Fruit fly (Drosophila melanogaster): ENCODE data around the gene wit.

Gene wit

dm6 chr3L:4072717-4073116, 1.2 kb upstream of the wit start:
- TF ChIP-seq gl (tag; optimal IDR thresholded peaks at IDR 0.05) (no peak), Pif1B (GFP tag; optimal IDR thresholded peaks at IDR 0.05) (no peak), Pif1A (GFP tag; optimal IDR thresholded peaks at IDR 0.05) (no peak), fd96Ca (GFP tag; IDR thresholded peaks at IDR 0.05) (no peak), Snoo (tag; optimal IDR thresholded peaks at IDR 0.05) (no peak), D1 (tag; optimal IDR thresholded peaks at IDR 0.05) (no peak), Ets98B (GFP tag; IDR thresholded peaks at IDR 0.05) (no peak), CG32121 (GFP tag; IDR thresholded peaks at IDR 0.05) (no peak), CG12605 (GFP tag; IDR thresholded peaks at IDR 0.05) (no peak), EcR (GFP tag; optimal IDR thresholded peaks at IDR 0.05) (no peak), rn (GFP tag; IDR thresholded peaks at IDR 0.05) (no peak), CG17806 (tag; optimal IDR thresholded peaks at IDR 0.05) (no peak), CG34367 (tag; optimal IDR thresholded peaks at IDR 0.05) (no peak), CG8159 (tag; optimal IDR thresholded peaks at IDR 0.05) (no peak), CG4496 (GFP tag; IDR thresholded peaks at IDR 0.05) (no peak), CG10348 (GFP tag; IDR thresholded peaks at IDR 0.05) (no peak), CG14655 (GFP tag; optimal IDR thresholded peaks at IDR 0.05) (no peak), CG13204 (GFP tag; optimal IDR thresholded peaks at IDR 0.05) (no peak), CG8301 (tag; optimal IDR thresholded peaks at IDR 0.05) (no peak)

- TF ChIP-seq CG13204 (GFP tag; optimal IDR thresholded peaks at IDR 0.05) (no peak), CG10348 (GFP tag; IDR thresholded peaks at IDR 0.05) (peak; percentile 77), CG9948 (tag; optimal IDR thresholded peaks at IDR 0.05) (peak; percentile 91), D1 (tag; optimal IDR thresholded peaks at IDR 0.05) (peak; percentile 34), CG15710 (tag; optimal IDR thresholded peaks at IDR 0.05) (peak; percentile 84), CG8159 (tag; optimal IDR thresholded peaks at IDR 0.05) (peak; percentile 91), Pif1A (GFP tag; optimal IDR thresholded peaks at IDR 0.05) (peak; percentile 70), Ets98B (GFP tag; IDR thresholded peaks at IDR 0.05) (peak; percentile 94), rn (GFP tag; IDR thresholded peaks at IDR 0.05) (peak; percentile 92), CG8301 (tag; optimal IDR thresholded peaks at IDR 0.05) (peak; percentile 89), Snoo (tag; optimal IDR thresholded peaks at IDR 0.05) (no peak), CG34367 (tag; optimal IDR thresholded peaks at IDR 0.05) (peak; percentile 94), CG17806 (tag; optimal IDR thresholded peaks at IDR 0.05) (peak; percentile 97), gl (tag; optimal IDR thresholded peaks at IDR 0.05) (peak; percentile 91), CG32121 (GFP tag; IDR thresholded peaks at IDR 0.05) (peak; percentile 85), CG4496 (GFP tag; IDR thresholded peaks at IDR 0.05) (peak; percentile 97), EcR (GFP tag; optimal IDR thresholded peaks at IDR 0.05) (no peak), Pif1B (GFP tag; optimal IDR thresholded peaks at IDR 0.05) (peak; percentile 77), CG14655 (GFP tag; optimal IDR thresholded peaks at IDR 0.05) (peak; percentile 83), CG12605 (GFP tag; IDR thresholded peaks at IDR 0.05) (peak; percentile 92), fd96Ca (GFP tag; IDR thresholded peaks at IDR 0.05) (peak; percentile 92)
These were observed 529 bp downstream of the wit start for dm6 chr3L:4070996-4071379.

dm6 chr3L:4070221-4070995, 1.1 kb downstream of the wit start:
- TF ChIP-seq CG17806 (tag; optimal IDR thresholded peaks at IDR 0.05) = peak; percentile 98
- peak; percentile 98 for TF ChIP-seq CG9948 (tag; optimal IDR thresholded peaks at IDR 0.05)
- peak; percentile 70 for TF ChIP-seq D1 (tag; optimal IDR thresholded peaks at IDR 0.05)
- TF ChIP-seq CG34367 (tag; optimal IDR thresholded peaks at IDR 0.05) = peak; percentile 97
- TF ChIP-seq gl (tag; optimal IDR thresholded peaks at IDR 0.05) = peak; percentile 94
- peak; percentile 99 for TF ChIP-seq CG32121 (GFP tag; IDR thresholded peaks at IDR 0.05)
- TF ChIP-seq CG8159 (tag; optimal IDR thresholded peaks at IDR 0.05) = peak; percentile 96
- peak; percentile 99 for TF ChIP-seq fd96Ca (GFP tag; IDR thresholded peaks at IDR 0.05)
- peak; percentile 54 for TF ChIP-seq EcR (GFP tag; optimal IDR thresholded peaks at IDR 0.05)
- peak; percentile 97 for TF ChIP-seq Pif1A (GFP tag; optimal IDR thresholded peaks at IDR 0.05)
- peak; percentile 98 for TF ChIP-seq CG14655 (GFP tag; optimal IDR thresholded peaks at IDR 0.05)
- TF ChIP-seq CG12605 (GFP tag; IDR thresholded peaks at IDR 0.05) = peak; percentile 98
- peak; percentile 95 for TF ChIP-seq CG10348 (GFP tag; IDR thresholded peaks at IDR 0.05)
- TF ChIP-seq CG15710 (tag; optimal IDR thresholded peaks at IDR 0.05) = peak; percentile 98
- TF ChIP-seq Pif1B (GFP tag; optimal IDR thresholded peaks at IDR 0.05) = peak; percentile 95
- TF ChIP-seq CG4496 (GFP tag; IDR thresholded peaks at IDR 0.05) = peak; percentile 99
- peak; percentile 91 for TF ChIP-seq Snoo (tag; optimal IDR thresholded peaks at IDR 0.05)
- TF ChIP-seq CG8301 (tag; optimal IDR thresholded peaks at IDR 0.05) = peak; percentile 99
- peak; percentile 99 for TF ChIP-seq Ets98B (GFP tag; IDR thresholded peaks at IDR 0.05)
- TF ChIP-seq rn (GFP tag; IDR thresholded peaks at IDR 0.05) = peak; percentile 96
- peak; percentile 96 for TF ChIP-seq CG13204 (GFP tag; optimal IDR thresholded peaks at IDR 0.05)

DNA sequence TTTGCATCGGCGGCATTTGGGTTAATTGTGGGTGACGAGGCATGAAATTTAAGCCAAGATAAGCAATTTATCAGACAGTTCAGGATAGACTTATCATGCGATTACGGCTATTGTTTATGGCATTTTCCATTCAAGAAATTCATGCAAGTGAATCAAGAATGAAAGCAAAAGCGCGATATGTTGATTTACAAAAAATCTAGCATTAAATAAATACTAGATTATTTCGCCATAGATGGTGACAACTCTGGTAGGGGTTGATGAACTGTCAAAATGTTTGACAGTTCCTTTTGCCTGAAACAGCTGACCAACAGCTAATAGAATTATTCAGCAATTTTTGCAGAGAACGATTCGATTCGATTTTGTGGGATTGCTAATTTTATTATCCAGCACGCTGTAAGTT, 2.4 kb downstream of the wit start, which contains the start of gene CG32259:
Gene CG32259, plus strand, starts transcription at position 301 of the 400 bp plus-strand sequence.
- TF ChIP-seq Snoo (tag; optimal IDR thresholded peaks at IDR 0.05) (no peak), Pif1B (GFP tag; optimal IDR thresholded peaks at IDR 0.05) (no peak), EcR (GFP tag; optimal IDR thresholded peaks at IDR 0.05) (no peak), CG32121 (GFP tag; IDR thresholded peaks at IDR 0.05) (no peak), rn (GFP tag; IDR thresholded peaks at IDR 0.05) (no peak), CG8301 (tag; optimal IDR thresholded peaks at IDR 0.05) (no peak), CG12605 (GFP tag; IDR thresholded peaks at IDR 0.05) (no peak), fd96Ca (GFP tag; IDR thresholded peaks at IDR 0.05) (no peak), CG34367 (tag; optimal IDR thresholded peaks at IDR 0.05) (no peak), CG17806 (tag; optimal IDR thresholded peaks at IDR 0.05) (no peak), CG13204 (GFP tag; optimal IDR thresholded peaks at IDR 0.05) (no peak), CG4496 (GFP tag; IDR thresholded peaks at IDR 0.05) (no peak), Pif1A (GFP tag; optimal IDR thresholded peaks at IDR 0.05) (no peak), D1 (tag; optimal IDR thresholded peaks at IDR 0.05) (no peak), CG14655 (GFP tag; optimal IDR thresholded peaks at IDR 0.05) (no peak), CG10348 (GFP tag; IDR thresholded peaks at IDR 0.05) (no peak), Ets98B (GFP tag; IDR thresholded peaks at IDR 0.05) (no peak)

dm6 chr3L:4068368-4068767, 3.1 kb downstream of the wit start:
- TF ChIP-seq CG8159 (tag; optimal IDR thresholded peaks at IDR 0.05) = no peak
- peak; percentile 62 for TF ChIP-seq CG12605 (GFP tag; IDR thresholded peaks at IDR 0.05)
- TF ChIP-seq fd96Ca (GFP tag; IDR thresholded peaks at IDR 0.05) = peak; percentile 56; the same call in 2 of the 3 replicates
- peak; percentile 42 for TF ChIP-seq Ets98B (GFP tag; IDR thresholded peaks at IDR 0.05)
- TF ChIP-seq CG32121 (GFP tag; IDR thresholded peaks at IDR 0.05) = peak; percentile 64
- TF ChIP-seq CG4496 (GFP tag; IDR thresholded peaks at IDR 0.05) = peak; percentile 43; the same call in 1 of the 3 replicates

Data from whole organism, pupa.